Fruit fly (Drosophila melanogaster) whole organism, adult: ENCODE data around the gene IntS6.

Experiments
- CG11617 ChIP-seq: fragments of 200-800 bp; sonication (Bioruptor generic); optimal IDR thresholded peaks from 2 replicates; lab custom pipeline; 2017; ENCODE audit warnings: mild to moderate bottlenecking, missing biosample characterization, missing genetic modification reagents, missing genetic modification characterization
- CG12768 ChIP-seq: fragments of 200-800 bp; sonication (Bioruptor generic); optimal IDR thresholded peaks from 2 replicates; lab custom pipeline; 2017; ENCODE audit warnings: missing biosample characterization, missing genetic modification characterization, mild to moderate bottlenecking, moderate library complexity, missing genetic modification reagents
- CG33017 ChIP-seq: fragments of 200-800 bp; sonication (Bioruptor generic); optimal IDR thresholded peaks from 2 replicates; lab custom pipeline; 2018; ENCODE audit warnings: missing biosample characterization, mild to moderate bottlenecking, missing genetic modification characterization, moderate library complexity
- CG7045 ChIP-seq: fragments of 200-800 bp; sonication (Bioruptor generic); optimal IDR thresholded peaks from 2 replicates; lab custom pipeline; 2017; ENCODE audit warnings: missing biosample characterization, mild to moderate bottlenecking, missing genetic modification characterization
- Clk ChIP-seq: fragments of 200-800 bp; sonication (Bioruptor generic); optimal IDR thresholded peaks from 2 replicates; lab custom pipeline; 2017; ENCODE audit warnings: missing biosample characterization, missing genetic modification characterization
- bab1 ChIP-seq: fragments of 200-800 bp; sonication (Bioruptor generic); optimal IDR thresholded peaks from 3 replicates; lab custom pipeline; 2019; ENCODE audit warnings: missing biosample characterization, mild to moderate bottlenecking, missing genetic modification characterization, moderate library complexity
- cic ChIP-seq: fragments of 200-800 bp; sonication (Bioruptor generic); optimal IDR thresholded peaks from 2 replicates; lab custom pipeline; 2017; ENCODE audit warnings: missing biosample characterization, mild to moderate bottlenecking, missing genetic modification characterization, moderate library complexity
- pad ChIP-seq: fragments of 200-800 bp; sonication (Bioruptor generic); optimal IDR thresholded peaks from 3 replicates; lab custom pipeline; 2017; ENCODE audit warnings: missing biosample characterization, missing genetic modification characterization, mild to moderate bottlenecking, moderate library complexity, missing genetic modification reagents
- tj ChIP-seq: fragments of 200-800 bp; sonication (Bioruptor generic); optimal IDR thresholded peaks from 3 replicates; lab custom pipeline; 2017; ENCODE audit warnings: missing biosample characterization, mild to moderate bottlenecking, missing genetic modification characterization, moderate library complexity
- toe ChIP-seq: fragments of 200-800 bp; sonication (Bioruptor generic); optimal IDR thresholded peaks from 2 replicates; lab custom pipeline; 2016; ENCODE audit warnings: missing biosample characterization, missing genetic modification characterization

dm6 chrX:5723577-5723976 is 23.5 kb downstream of the IntS6 start:
- TF ChIP-seq toe (GFP tag; lab: Kevin White, UChicago) = no peak
- no peak for TF ChIP-seq CG11617 (GFP tag; lab: Kevin White, UChicago)
- TF ChIP-seq pad = no peak
- TF ChIP-seq tj (GFP tag; lab: Kevin White, UChicago) = no peak
- TF ChIP-seq CG7045 = no peak
- no peak for TF ChIP-seq cic
- no peak for TF ChIP-seq bab1 (GFP tag; lab: Kevin White, UChicago)
- no peak for TF ChIP-seq CG12768 (GFP tag; lab: Kevin White, UChicago)
- TF ChIP-seq CG33017 (tag; lab: Kevin White, UChicago) = no peak
- TF ChIP-seq Clk (GFP tag; lab: Kevin White, UChicago) = no peak
